Worm (Caenorhabditis elegans) whole organism, early embryonic: ENCODE measurements around the gene R10E8.2.

Experiments
- ama-1 ChIP-seq: fragments of 150-350 bp; optimal IDR thresholded peaks from 2 replicates; lab custom pipeline; 2014
- ceh-13 ChIP-seq: fragments of 200-800 bp; sonication (Bioruptor generic); optimal IDR thresholded peaks from 2 replicates; lab custom pipeline; 2018; ENCODE audit warnings: mild to moderate bottlenecking, missing genetic modification characterization, missing compliant biosample characterization
- ceh-36 ChIP-seq: sonication (generic microtip); optimal IDR thresholded peaks from 2 replicates; lab custom pipeline; 2016; ENCODE audit warnings: missing genetic modification characterization, inconsistent platforms, missing compliant biosample characterization
- flt-1 ChIP-seq: fragments of 200-800 bp; sonication (Bioruptor generic); IDR thresholded peaks from 2 replicates; pipeline ENCODE4 v1.3.6; 2022; ENCODE audit warnings: missing genetic modification characterization, missing compliant biosample characterization
- hmbx-1 ChIP-seq: sonication (generic microtip); optimal IDR thresholded peaks from 2 replicates; lab custom pipeline; 2016; ENCODE audit warnings: mild to moderate bottlenecking, missing genetic modification characterization, missing compliant biosample characterization
- hmg-4 ChIP-seq: fragments of 200-800 bp; sonication (Bioruptor generic); optimal IDR thresholded peaks from 2 replicates; lab custom pipeline; 2018; ENCODE audit warnings: mild to moderate bottlenecking, missing genetic modification characterization, missing compliant biosample characterization
- scrt-1 ChIP-seq: fragments of 200-800 bp; sonication (Bioruptor generic); IDR thresholded peaks from 2 replicates; pipeline ENCODE4 v1.3.6; 2022; ENCODE audit warnings: missing genetic modification characterization, missing compliant biosample characterization
- tbx-11 ChIP-seq: fragments of 200-800 bp; sonication (Bioruptor generic); IDR thresholded peaks from 2 replicates; pipeline ENCODE4 v1.3.6; 2022; ENCODE audit warnings: missing genetic modification characterization, missing compliant biosample characterization
- tbx-37 ChIP-seq: fragments of 200-800 bp; sonication (Bioruptor generic); conservative IDR thresholded peaks from 2 replicates; pipeline ENCODE4 v1.3.6; 2022; ENCODE audit warnings: missing genetic modification reagents, missing genetic modification characterization, missing compliant biosample characterization

DNA sequence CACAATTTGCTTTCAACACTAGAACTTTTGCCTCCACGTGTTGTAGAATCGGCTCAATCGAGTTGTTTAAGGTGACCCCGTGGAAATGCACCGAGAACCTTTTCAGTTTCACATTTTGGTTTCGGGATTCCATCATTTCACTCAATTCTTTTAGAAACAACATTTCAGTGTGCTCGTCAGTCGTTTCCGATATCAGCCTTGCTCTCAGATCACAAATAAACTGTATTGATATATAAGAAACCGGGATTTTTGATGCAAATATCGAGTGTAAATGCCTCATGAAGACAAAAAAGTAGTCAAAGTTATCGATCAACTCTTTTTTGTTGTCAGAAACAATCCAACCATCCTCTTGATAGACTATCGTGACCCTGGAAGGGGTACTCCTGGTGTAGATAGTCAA, 11.9 kb downstream of the R10E8.2 start:
- no peak for TF ChIP-seq tbx-37 (GFP tag; lab: Robert Waterston, UW)
- no peak for TF ChIP-seq ama-1 (lab: Kevin White, UChicago)
- no peak for TF ChIP-seq hmbx-1 (tag; lab: Kevin White, UChicago)
- TF ChIP-seq hmg-4 (GFP tag; lab: Kevin White, UChicago) = no peak
- no peak for TF ChIP-seq ceh-13 (GFP tag; lab: Kevin White, UChicago)
- TF ChIP-seq scrt-1 = no peak
- TF ChIP-seq ceh-36 (tag; lab: Kevin White, UChicago) = no peak
- TF ChIP-seq flt-1 (GFP tag; lab: Robert Waterston, UW) = no peak
- no peak for TF ChIP-seq tbx-11 (GFP tag; lab: Robert Waterston, UW)
